Fruit fly (Drosophila melanogaster): ENCODE measurements around the gene Hk.

The Hk gene

DNA sequence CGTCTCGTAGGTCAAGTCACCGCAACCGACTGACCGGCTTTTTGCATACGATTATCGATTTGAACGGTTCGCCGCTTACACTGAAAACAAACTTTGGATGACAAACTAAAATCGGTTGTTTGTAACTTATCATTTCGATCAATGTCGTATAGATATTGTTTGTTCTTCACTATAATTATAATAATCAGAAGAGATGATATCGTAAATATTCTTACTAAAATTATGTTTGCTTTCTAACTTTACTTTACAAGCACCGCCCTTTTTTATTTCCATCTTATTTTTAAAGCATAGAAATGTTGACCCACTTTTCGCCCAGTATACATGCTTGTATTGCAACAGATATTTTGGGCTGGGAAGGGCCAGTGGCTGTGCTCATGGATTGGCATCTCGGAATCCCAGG lies 30.2 kb downstream of the Hk start, which contains the start of gene CG2961 (continued):
- no peak for TF ChIP-seq MESR4 (GFP tag; optimal IDR thresholded peaks at IDR 0.05)
- no peak for TF ChIP-seq jigr1 (GFP tag; IDR thresholded peaks at IDR 0.05)
- TF ChIP-seq vfl (GFP tag; optimal IDR thresholded peaks at IDR 0.05) = no peak
- TF ChIP-seq Elba2 (GFP tag; optimal IDR thresholded peaks at IDR 0.05) = no peak
- TF ChIP-seq sug (tag; optimal IDR thresholded peaks at IDR 0.05) = no peak
- no peak for TF ChIP-seq Myb (GFP tag; optimal IDR thresholded peaks at IDR 0.05)
- TF ChIP-seq org-1 (GFP tag; optimal IDR thresholded peaks at IDR 0.05) = no peak
- TF ChIP-seq CG11723 (GFP tag; optimal IDR thresholded peaks at IDR 0.05) = no peak
- no peak for TF ChIP-seq CG3838 (GFP tag; optimal IDR thresholded peaks at IDR 0.05)
- TF ChIP-seq bcd (GFP tag; optimal IDR thresholded peaks at IDR 0.05) = no peak
- TF ChIP-seq CG12155 (GFP tag; optimal IDR thresholded peaks at IDR 0.05) = no peak
- TF ChIP-seq Gsc (GFP tag; IDR thresholded peaks at IDR 0.05) = no peak
- TF ChIP-seq lab (GFP tag; optimal IDR thresholded peaks at IDR 0.05) = no peak
- TF ChIP-seq Camta (GFP tag; optimal IDR thresholded peaks at IDR 0.05) = no peak
- no peak for TF ChIP-seq caup (GFP tag; optimal IDR thresholded peaks at IDR 0.05; ENCODE audit: severe bottlenecking)
- TF ChIP-seq CG15601 (tag; optimal IDR thresholded peaks at IDR 0.05) = no peak
- TF ChIP-seq CG9817 (tag; optimal IDR thresholded peaks at IDR 0.05) = peak; percentile 10
- TF ChIP-seq ranshi (GFP tag; IDR thresholded peaks at IDR 0.05) = no peak
- TF ChIP-seq CG15011 (GFP tag; optimal IDR thresholded peaks at IDR 0.05) = no peak
- TF ChIP-seq ind (GFP tag; optimal IDR thresholded peaks at IDR 0.05) = no peak
- TF ChIP-seq fd3F (GFP tag; optimal IDR thresholded peaks at IDR 0.05) = no peak
- no peak for TF ChIP-seq Nf-YA (GFP tag; IDR thresholded peaks at IDR 0.05)
- no peak for TF ChIP-seq CG31224 (GFP tag; IDR thresholded peaks at IDR 0.05)
- no peak for TF ChIP-seq Bdp1 (GFP tag; optimal IDR thresholded peaks at IDR 0.05)
- TF ChIP-seq Hey (tag; optimal IDR thresholded peaks at IDR 0.05) = no peak
- TF ChIP-seq CG14050 (GFP tag; IDR thresholded peaks at IDR 0.05) = no peak
- TF ChIP-seq croc (GFP tag; conservative IDR thresholded peaks at IDR 0.05) = peak; percentile 18; the same call in 1 of the 3 replicates
- TF ChIP-seq CG9609 (GFP tag; optimal IDR thresholded peaks at IDR 0.05) = no peak
- TF ChIP-seq CG10543 (GFP tag; optimal IDR thresholded peaks at IDR 0.05) = no peak
- no peak for TF ChIP-seq CG33213 (GFP tag; optimal IDR thresholded peaks at IDR 0.05)
- no peak for TF ChIP-seq HmgD (GFP tag; optimal IDR thresholded peaks at IDR 0.05)
- TF ChIP-seq CG8281 (tag; optimal IDR thresholded peaks at IDR 0.05) = peak; percentile 5
- TF ChIP-seq BEAF-32 (GFP tag; optimal IDR thresholded peaks at IDR 0.05) = no peak
- TF ChIP-seq Atf-2 (GFP tag; optimal IDR thresholded peaks at IDR 0.05) = no peak
- no peak for TF ChIP-seq Fer2 (tag; optimal IDR thresholded peaks at IDR 0.05)
- no peak for TF ChIP-seq CG17568 (GFP tag; optimal IDR thresholded peaks at IDR 0.05)
- 0 out of 2 replicates have a peak, but pooled peaks have one; percentile 34 for TF ChIP-seq CG4730 (GFP tag; IDR thresholded peaks at IDR 0.05)
- TF ChIP-seq Poxn (GFP tag; IDR thresholded peaks at IDR 0.05) = no peak
- TF ChIP-seq D (optimal IDR thresholded peaks at IDR 0.05) = no peak
- TF ChIP-seq D (GFP tag; optimal IDR thresholded peaks at IDR 0.05) = no peak
- TF ChIP-seq CG6854 (GFP tag; optimal IDR thresholded peaks at IDR 0.05) = no peak
- TF ChIP-seq cato (GFP tag; optimal IDR thresholded peaks at IDR 0.05; ENCODE audit: borderline replicate concordance) = no peak
- no peak for TF ChIP-seq Dref (GFP tag; IDR thresholded peaks at IDR 0.05)
- TF ChIP-seq Trl (optimal IDR thresholded peaks at IDR 0.05) = no peak
- TF ChIP-seq Trl (GFP tag; optimal IDR thresholded peaks at IDR 0.05) = no peak
- TF ChIP-seq ash1 (GFP tag; optimal IDR thresholded peaks at IDR 0.05) = no peak
- no peak for TF ChIP-seq Deaf1 (tag; optimal IDR thresholded peaks at IDR 0.05)
- no peak for TF ChIP-seq Sry-δ (GFP tag; optimal IDR thresholded peaks at IDR 0.05)
- TF ChIP-seq CG11504 (tag; optimal IDR thresholded peaks at IDR 0.05) = peak; percentile 54
- no peak for TF ChIP-seq CG13624 (GFP tag; optimal IDR thresholded peaks at IDR 0.05)
- no peak for TF ChIP-seq CG18599 (GFP tag; optimal IDR thresholded peaks at IDR 0.05)
- no peak for TF ChIP-seq CG5245 (GFP tag; optimal IDR thresholded peaks at IDR 0.05)
- no peak for TF ChIP-seq CG3726 (GFP tag; IDR thresholded peaks at IDR 0.05)

Measured in whole organism, embryonic.